Fruit fly (Drosophila melanogaster): Measurements from ENCODE around the gene CG32756.

Gene CG32756

DNA sequence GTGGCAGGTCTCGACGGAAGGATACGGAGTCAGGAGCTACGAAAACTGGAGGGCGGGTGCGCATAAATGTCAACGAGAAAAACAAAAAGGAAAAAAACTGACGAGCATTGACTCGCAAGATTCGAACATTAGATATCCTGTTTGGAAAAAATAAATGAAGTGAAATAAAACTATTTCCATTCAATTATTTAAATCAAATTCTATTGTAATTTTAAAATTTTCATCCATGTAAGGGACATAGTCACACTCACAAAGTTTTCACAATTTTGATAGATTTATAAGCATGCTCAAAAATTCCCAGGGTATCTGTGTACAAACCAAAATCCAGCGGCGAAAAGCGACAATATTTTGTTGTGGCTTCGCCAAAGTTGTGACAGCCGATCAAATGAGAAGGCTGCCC, 50.5 kb downstream of the CG32756 start (continued):
- TF ChIP-seq CG32772 (GFP tag; IDR thresholded peaks at IDR 0.05) (0 out of 2 replicates have a peak, but pooled peaks have one; percentile 20), bbx (GFP tag; IDR thresholded peaks at IDR 0.05; ENCODE audit: partially characterized antibody) (no peak), CG15073 (GFP tag; optimal IDR thresholded peaks at IDR 0.05) (no peak), chif (GFP tag; optimal IDR thresholded peaks at IDR 0.05) (peak in 1 of 2 experiments; percentile 40), CG16815 (GFP tag; optimal IDR thresholded peaks at IDR 0.05) (no peak), gem (tag; optimal IDR thresholded peaks at IDR 0.05) (peak; percentile 65), Dll (GFP tag; IDR thresholded peaks at IDR 0.05; ENCODE audit: partially characterized antibody) (no peak), slp2 (GFP tag; optimal IDR thresholded peaks at IDR 0.05) (no peak), aop (GFP tag; IDR thresholded peaks at IDR 0.05) (no peak), CG11456 (GFP tag; IDR thresholded peaks at IDR 0.05) (no peak), ind (GFP tag; optimal IDR thresholded peaks at IDR 0.05) (no peak), ERR (GFP tag; optimal IDR thresholded peaks at IDR 0.05) (no peak), row (GFP tag; IDR thresholded peaks at IDR 0.05) (peak; percentile 63), pnt (GFP tag; optimal IDR thresholded peaks at IDR 0.05) (no peak), Hmr (GFP tag; optimal IDR thresholded peaks at IDR 0.05) (no peak), lov (optimal IDR thresholded peaks at IDR 0.05) (no peak), lov (GFP tag; IDR thresholded peaks at IDR 0.05) (no peak), Ada2b (GFP tag; IDR thresholded peaks at IDR 0.05) (0 out of 2 replicates have a peak, but pooled peaks have one; percentile 15), Abd-B (GFP tag; optimal IDR thresholded peaks at IDR 0.05) (no peak), Kr (GFP tag; optimal IDR thresholded peaks at IDR 0.05) (no peak), vnd (GFP tag; IDR thresholded peaks at IDR 0.05; ENCODE audit: partially characterized antibody) (no peak), Awh (GFP tag; IDR thresholded peaks at IDR 0.05) (no peak), CoRest (tag; optimal IDR thresholded peaks at IDR 0.05) (peak; percentile 8), CG4820 (GFP tag; optimal IDR thresholded peaks at IDR 0.05) (no peak), Atf3 (GFP tag; optimal IDR thresholded peaks at IDR 0.05) (no peak), tna (GFP tag; IDR thresholded peaks at IDR 0.05; ENCODE audit: partially characterized antibody) (no peak), CG17359 (tag; optimal IDR thresholded peaks at IDR 0.05) (peak; percentile 30), lola (GFP tag; optimal IDR thresholded peaks at IDR 0.05) (peak in 1 of 3 experiments; percentile 27), CG8359 (GFP tag; optimal IDR thresholded peaks at IDR 0.05; ENCODE audit: borderline replicate concordance) (no peak), Gsc (GFP tag; IDR thresholded peaks at IDR 0.05) (no peak), lmd (GFP tag; IDR thresholded peaks at IDR 0.05) (no peak), prd (optimal IDR thresholded peaks at IDR 0.05) (no peak), prd (GFP tag; IDR thresholded peaks at IDR 0.05) (peak; percentile 73), CG14860 (GFP tag; IDR thresholded peaks at IDR 0.05; ENCODE audit: partially characterized antibody) (no peak), CG17361 (GFP tag; IDR thresholded peaks at IDR 0.05) (peak; percentile 34; the same call in 1 of the 3 replicates), HLH54F (GFP tag; optimal IDR thresholded peaks at IDR 0.05) (no peak), pum (GFP tag; optimal IDR thresholded peaks at IDR 0.05) (no peak), hkb (optimal IDR thresholded peaks at IDR 0.05) (no peak), hkb (GFP tag; IDR thresholded peaks at IDR 0.05) (peak; percentile 63), CTCF (GFP tag; optimal IDR thresholded peaks at IDR 0.05) (no peak), CG14050 (GFP tag; IDR thresholded peaks at IDR 0.05) (no peak), CG17802 (tag; optimal IDR thresholded peaks at IDR 0.05) (no peak), hbn (GFP tag; IDR thresholded peaks at IDR 0.05; ENCODE audit: partially characterized antibody) (no peak), CG10274 (GFP tag; optimal IDR thresholded peaks at IDR 0.05) (no peak), HmgZ (tag; optimal IDR thresholded peaks at IDR 0.05) (no peak), sisA (GFP tag; IDR thresholded peaks at IDR 0.05) (peak; percentile 35; the same call in 1 of the 2 replicates), fd96Cb (tag; optimal IDR thresholded peaks at IDR 0.05) (peak; percentile 36), CG9437 (GFP tag; optimal IDR thresholded peaks at IDR 0.05) (no peak), HLH4C (GFP tag; IDR thresholded peaks at IDR 0.05; ENCODE audit: partially characterized antibody) (no peak), klu (GFP tag; IDR thresholded peaks at IDR 0.05) (no peak), Med (GFP tag) (no peak), gsb (GFP tag; IDR thresholded peaks at IDR 0.05) (no peak)
